Worm (Caenorhabditis elegans) whole organism, early embryonic: ENCODE data around the gene mat-2.

Experiments used
- B0310.2 ChIP-seq: sonication (generic microtip); optimal IDR thresholded peaks from 2 replicates; lab custom pipeline; 2016; ENCODE audit warnings: mild to moderate bottlenecking, missing genetic modification characterization, missing compliant biosample characterization
- F13C5.2 ChIP-seq: sonication (generic microtip); optimal IDR thresholded peaks from 2 replicates; lab custom pipeline; 2017; ENCODE audit warnings: mild to moderate bottlenecking, missing genetic modification characterization, inconsistent platforms, missing compliant biosample characterization
- ama-1 ChIP-seq: fragments of 150-350 bp; optimal IDR thresholded peaks from 2 replicates; lab custom pipeline; 2014
- ceh-13 ChIP-seq: fragments of 200-800 bp; sonication (Bioruptor generic); optimal IDR thresholded peaks from 2 replicates; lab custom pipeline; 2018; ENCODE audit warnings: mild to moderate bottlenecking, missing genetic modification characterization, missing compliant biosample characterization
- ceh-36 ChIP-seq: sonication (generic microtip); optimal IDR thresholded peaks from 2 replicates; lab custom pipeline; 2016; ENCODE audit warnings: missing genetic modification characterization, inconsistent platforms, missing compliant biosample characterization
- hmg-4 ChIP-seq: fragments of 200-800 bp; sonication (Bioruptor generic); optimal IDR thresholded peaks from 2 replicates; lab custom pipeline; 2018; ENCODE audit warnings: mild to moderate bottlenecking, missing genetic modification characterization, missing compliant biosample characterization
- hnd-1 ChIP-seq: sonication (generic microtip); optimal IDR thresholded peaks from 2 replicates; lab custom pipeline; 2016; ENCODE audit warnings: missing genetic modification characterization, missing compliant biosample characterization
- pes-1 ChIP-seq: fragments of 200-800 bp; sonication (Bioruptor generic); IDR thresholded peaks from 2 replicates; pipeline ENCODE4 v1.3.6; 2022; ENCODE audit warnings: missing genetic modification reagents, missing genetic modification characterization, missing compliant biosample characterization
- scrt-1 ChIP-seq: fragments of 200-800 bp; sonication (Bioruptor generic); IDR thresholded peaks from 2 replicates; pipeline ENCODE4 v1.3.6; 2022; ENCODE audit warnings: missing genetic modification characterization, missing compliant biosample characterization
- sea-1 ChIP-seq: fragments of 200-800 bp; sonication (Bioruptor generic); conservative IDR thresholded peaks from 2 replicates; pipeline ENCODE4 v1.3.6; 2022; ENCODE audit warnings: missing genetic modification characterization, missing compliant biosample characterization
- tbx-11 ChIP-seq: fragments of 200-800 bp; sonication (Bioruptor generic); IDR thresholded peaks from 2 replicates; pipeline ENCODE4 v1.3.6; 2022; ENCODE audit warnings: missing genetic modification characterization, missing compliant biosample characterization
- tbx-37 ChIP-seq: fragments of 200-800 bp; sonication (Bioruptor generic); conservative IDR thresholded peaks from 2 replicates; pipeline ENCODE4 v1.3.6; 2022; ENCODE audit warnings: missing genetic modification reagents, missing genetic modification characterization, missing compliant biosample characterization
- tra-4 ChIP-seq: sonication (generic microtip); optimal IDR thresholded peaks from 2 replicates; lab custom pipeline; 2017; ENCODE audit warnings: missing genetic modification characterization, missing compliant biosample characterization

DNA sequence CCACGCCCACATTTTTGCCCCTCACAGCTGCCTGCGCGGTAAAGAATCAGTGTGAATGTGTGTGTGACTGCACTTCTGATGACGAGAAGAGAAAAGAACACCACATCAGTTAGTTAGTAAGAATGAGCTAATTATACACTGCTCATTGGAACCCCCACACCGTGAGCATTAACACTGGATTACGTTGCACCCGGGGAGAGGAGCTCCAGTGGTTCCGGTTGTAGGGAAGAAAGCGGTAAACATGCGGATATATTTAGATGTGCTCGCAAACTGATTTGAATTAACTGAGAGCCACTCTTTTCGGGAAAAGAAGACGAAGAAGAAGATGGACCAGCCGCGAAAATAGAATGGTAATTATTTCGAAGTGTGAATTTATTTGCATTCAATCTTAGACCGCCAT, 25.7 kb upstream of the mat-2 start:
- TF ChIP-seq F13C5.2 (no peak), ama-1 (lab: Kevin White, UChicago) (no peak), sea-1 (GFP tag; lab: Robert Waterston, UW) (no peak), hmg-4 (no peak), scrt-1 (no peak), ceh-36 (tag; lab: Kevin White, UChicago) (no peak), B0310.2 (no peak), tbx-37 (GFP tag; lab: Robert Waterston, UW) (no peak), tra-4 (no peak), tbx-11 (GFP tag; lab: Robert Waterston, UW) (no peak), pes-1 (GFP tag; lab: Robert Waterston, UW) (no peak), ceh-13 (no peak), hnd-1 (tag; lab: Kevin White, UChicago) (no peak)
